Fruit fly (Drosophila melanogaster): ENCODE results near the gene CG11309.

CG11309 gene

DNA sequence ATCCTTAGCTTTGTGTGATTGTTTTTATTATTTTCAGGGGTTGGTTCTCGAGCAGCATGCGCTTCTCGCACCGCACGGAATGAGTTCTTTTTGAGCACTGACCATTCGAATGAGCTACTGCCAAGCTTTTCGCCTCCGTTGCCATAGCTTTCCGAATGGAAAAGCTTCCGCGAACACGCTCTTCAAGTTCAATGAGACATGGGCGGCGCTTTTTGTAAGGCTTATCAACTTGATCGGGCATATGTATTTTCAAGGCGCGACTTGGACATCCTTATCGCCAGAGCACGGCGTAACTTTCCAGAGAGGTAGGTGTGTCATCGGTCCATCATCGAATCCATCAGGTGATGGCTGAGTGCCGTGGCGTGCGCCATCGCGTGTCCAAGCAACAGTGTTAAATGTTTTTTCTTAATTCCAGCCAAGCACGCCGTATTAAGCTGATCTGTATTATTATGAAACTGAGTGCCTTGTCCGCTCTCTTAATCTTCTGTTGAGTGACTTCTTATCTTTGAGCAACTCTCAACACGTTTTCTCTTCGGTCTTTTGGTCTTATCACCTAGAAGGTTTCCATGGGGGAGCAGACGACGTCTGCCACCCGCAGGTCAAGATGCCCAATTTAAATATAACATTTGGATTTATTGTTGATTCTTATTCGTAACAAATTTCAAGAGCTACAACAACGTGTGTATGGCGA, 24.4 kb downstream of the CG11309 start, which contains the start of gene AcCoAS:
TSS of gene AcCoAS (minus strand) at position 368 of the 691 bp plus-strand sequence.
- TF ChIP-seq CG7101 (tag; optimal IDR thresholded peaks at IDR 0.05) (peak; percentile 72), kay (GFP tag; ENCODE audit: borderline replicate concordance) (peak; percentile 96), CG11617 (GFP tag; optimal IDR thresholded peaks at IDR 0.05) (peak; percentile 58), CG7045 (GFP tag; optimal IDR thresholded peaks at IDR 0.05) (peak; percentile 64), pad (GFP tag; optimal IDR thresholded peaks at IDR 0.05) (peak; percentile 51), CG5204 (GFP tag; optimal IDR thresholded peaks at IDR 0.05) (no peak), CG33017 (tag; optimal IDR thresholded peaks at IDR 0.05) (peak; percentile 84), tj (GFP tag; optimal IDR thresholded peaks at IDR 0.05) (peak; percentile 8), CG1620 (GFP tag; optimal IDR thresholded peaks at IDR 0.05) (peak; percentile 18), Clk (GFP tag; optimal IDR thresholded peaks at IDR 0.05) (no peak), Hr96 (GFP tag; optimal IDR thresholded peaks at IDR 0.05) (peak; percentile 45), bab1 (GFP tag; optimal IDR thresholded peaks at IDR 0.05) (peak; percentile 66), cic (GFP tag; optimal IDR thresholded peaks at IDR 0.05) (peak; percentile 87), Crg-1 (GFP tag; optimal IDR thresholded peaks at IDR 0.05) (peak; percentile 74), CG14711 (tag; optimal IDR thresholded peaks at IDR 0.05) (peak; percentile 51), toe (GFP tag; optimal IDR thresholded peaks at IDR 0.05) (no peak), CG12768 (GFP tag; optimal IDR thresholded peaks at IDR 0.05) (peak; percentile 81), Mnt (GFP tag; optimal IDR thresholded peaks at IDR 0.05) (peak; percentile 66), ovo (GFP tag; optimal IDR thresholded peaks at IDR 0.05) (no peak), cnc (optimal IDR thresholded peaks at IDR 0.05) (no peak)

DNA sequence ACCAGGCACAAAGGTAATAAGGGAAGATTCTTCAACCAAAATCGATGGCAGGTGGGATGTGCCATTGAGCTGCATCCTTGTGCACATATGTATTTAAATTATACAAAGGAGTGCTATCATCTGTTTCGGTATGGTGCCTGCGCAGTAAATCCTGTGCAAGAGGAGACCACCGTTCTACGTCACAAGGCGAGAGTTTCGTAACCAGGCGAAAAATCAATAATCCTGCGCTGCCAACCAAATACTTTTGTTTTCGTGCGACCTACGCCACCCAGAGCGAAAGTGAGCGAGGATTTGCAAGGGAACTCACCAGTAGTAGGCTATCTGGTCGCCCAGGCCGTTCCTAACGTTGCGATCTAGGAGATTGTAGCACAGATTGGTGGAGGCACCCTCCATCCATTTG, 25.3 kb downstream of the CG11309 start:
- no peak for TF ChIP-seq CG12768 (GFP tag; optimal IDR thresholded peaks at IDR 0.05)
- no peak for TF ChIP-seq CG11617 (GFP tag; optimal IDR thresholded peaks at IDR 0.05)
- TF ChIP-seq Mnt (GFP tag; optimal IDR thresholded peaks at IDR 0.05): no peak
- TF ChIP-seq CG33017 (tag; optimal IDR thresholded peaks at IDR 0.05): no peak
- no peak for TF ChIP-seq pad (GFP tag; optimal IDR thresholded peaks at IDR 0.05)
- TF ChIP-seq tj (GFP tag; optimal IDR thresholded peaks at IDR 0.05): no peak
- no peak for TF ChIP-seq Hr96 (GFP tag; optimal IDR thresholded peaks at IDR 0.05)
- TF ChIP-seq CG7045 (GFP tag; optimal IDR thresholded peaks at IDR 0.05): no peak
- TF ChIP-seq cnc (optimal IDR thresholded peaks at IDR 0.05): no peak
- TF ChIP-seq bab1 (GFP tag; optimal IDR thresholded peaks at IDR 0.05): no peak
- no peak for TF ChIP-seq cic (GFP tag; optimal IDR thresholded peaks at IDR 0.05)
- no peak for TF ChIP-seq CG1620 (GFP tag; optimal IDR thresholded peaks at IDR 0.05)
- no peak for TF ChIP-seq ovo (GFP tag; optimal IDR thresholded peaks at IDR 0.05)
- no peak for TF ChIP-seq kay (GFP tag; ENCODE audit: borderline replicate concordance)

DNA sequence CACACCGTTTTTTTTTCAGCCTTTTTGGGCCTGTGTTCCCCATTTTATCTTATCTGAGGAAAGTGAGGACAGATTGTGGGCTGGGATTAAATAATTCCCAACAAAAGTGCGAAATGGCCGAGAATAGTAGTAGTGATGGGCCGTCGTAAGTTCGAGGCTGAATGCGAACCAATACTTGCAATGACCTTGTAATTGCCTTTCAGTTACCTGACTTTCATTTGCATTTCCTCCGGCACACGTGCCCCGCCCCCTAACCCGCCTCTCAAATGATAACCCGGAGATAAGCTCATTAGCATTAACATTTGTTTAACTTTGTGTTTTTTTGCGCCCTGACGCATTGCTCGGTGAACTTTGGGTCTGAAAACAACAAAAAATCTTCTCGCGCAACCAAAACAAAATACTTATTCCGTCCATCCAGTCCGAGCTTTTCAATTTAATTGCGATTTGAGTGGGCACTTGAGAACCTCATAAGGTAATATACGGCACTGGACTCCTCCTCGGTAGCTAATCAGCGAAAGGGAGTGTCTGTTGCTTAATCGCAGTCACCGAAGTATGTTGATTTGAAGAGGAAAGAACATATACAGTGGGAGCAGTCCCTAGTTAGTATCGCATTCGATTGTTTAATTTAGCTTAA, 26.4 kb downstream of the CG11309 start:
- TF ChIP-seq CG12768 (GFP tag; optimal IDR thresholded peaks at IDR 0.05) (peak; percentile 56), cic (GFP tag; optimal IDR thresholded peaks at IDR 0.05) (peak; percentile 66), Mnt (GFP tag; optimal IDR thresholded peaks at IDR 0.05) (peak; percentile 24), bab1 (GFP tag; optimal IDR thresholded peaks at IDR 0.05) (no peak)

DNA sequence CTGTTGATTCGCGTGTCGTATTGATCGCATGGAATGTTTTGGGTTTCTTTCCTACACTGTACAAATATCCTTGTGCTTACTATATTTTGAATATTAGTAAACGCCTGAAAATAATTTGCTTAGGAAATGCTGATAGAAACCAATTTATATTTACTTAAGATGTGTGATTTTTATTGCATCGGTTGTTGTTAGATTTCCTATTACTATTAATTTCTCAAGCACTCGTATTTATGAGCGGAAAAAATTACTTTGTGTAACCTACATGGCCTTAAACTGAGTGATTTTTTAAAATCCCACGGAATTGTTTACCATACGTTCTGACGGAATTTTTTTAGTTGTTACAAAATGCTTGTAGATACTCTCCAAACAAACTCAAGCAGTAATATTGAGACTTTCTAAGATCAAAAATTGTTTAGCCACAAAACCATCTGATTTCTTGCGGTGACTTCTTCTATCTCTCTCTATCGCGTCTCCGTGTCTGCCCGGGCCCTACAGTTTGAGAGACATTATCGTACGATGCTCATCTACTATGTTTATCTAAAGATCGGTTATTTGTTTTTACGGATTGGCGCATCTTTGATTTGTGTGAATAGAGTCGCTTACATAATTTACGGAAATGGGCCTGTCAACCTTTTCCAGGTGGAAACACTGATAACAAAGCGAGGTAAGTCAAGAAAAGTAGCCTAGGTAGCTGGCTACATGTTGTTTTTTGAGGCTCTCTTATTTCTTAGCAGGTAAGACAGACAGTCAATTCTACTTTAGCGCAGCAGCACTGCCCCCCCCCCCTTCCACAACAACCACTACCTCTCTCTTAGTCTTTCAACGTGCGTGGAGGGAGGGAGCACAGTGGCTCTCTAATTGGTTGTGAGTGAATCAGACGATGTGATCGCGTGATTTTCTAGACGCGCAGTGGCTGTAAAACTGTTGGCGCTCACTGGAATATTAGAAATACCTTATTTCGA, 27.9 kb downstream of the CG11309 start:
- TF ChIP-seq kay (GFP tag; ENCODE audit: borderline replicate concordance) (no peak), CG12768 (GFP tag; optimal IDR thresholded peaks at IDR 0.05) (peak; percentile 62), Crg-1 (GFP tag; optimal IDR thresholded peaks at IDR 0.05) (no peak), Hr96 (GFP tag; optimal IDR thresholded peaks at IDR 0.05) (no peak), CG1620 (GFP tag; optimal IDR thresholded peaks at IDR 0.05) (peak; percentile 9), Clk (GFP tag; optimal IDR thresholded peaks at IDR 0.05) (no peak), tj (GFP tag; optimal IDR thresholded peaks at IDR 0.05) (peak; percentile 23), CG7101 (tag; optimal IDR thresholded peaks at IDR 0.05) (peak; percentile 52), bab1 (GFP tag; optimal IDR thresholded peaks at IDR 0.05) (peak; percentile 78), CG5204 (GFP tag; optimal IDR thresholded peaks at IDR 0.05) (no peak), CG33017 (tag; optimal IDR thresholded peaks at IDR 0.05) (no peak), CG14711 (tag; optimal IDR thresholded peaks at IDR 0.05) (peak; percentile 55), cic (GFP tag; optimal IDR thresholded peaks at IDR 0.05) (no peak), toe (GFP tag; optimal IDR thresholded peaks at IDR 0.05) (peak; percentile 28), CG11617 (GFP tag; optimal IDR thresholded peaks at IDR 0.05) (no peak), CG7045 (GFP tag; optimal IDR thresholded peaks at IDR 0.05) (peak; percentile 56), pad (GFP tag; optimal IDR thresholded peaks at IDR 0.05) (peak; percentile 46), ovo (GFP tag; optimal IDR thresholded peaks at IDR 0.05) (peak; percentile 46), Mnt (GFP tag; optimal IDR thresholded peaks at IDR 0.05) (no peak), cnc (optimal IDR thresholded peaks at IDR 0.05) (no peak)

DNA sequence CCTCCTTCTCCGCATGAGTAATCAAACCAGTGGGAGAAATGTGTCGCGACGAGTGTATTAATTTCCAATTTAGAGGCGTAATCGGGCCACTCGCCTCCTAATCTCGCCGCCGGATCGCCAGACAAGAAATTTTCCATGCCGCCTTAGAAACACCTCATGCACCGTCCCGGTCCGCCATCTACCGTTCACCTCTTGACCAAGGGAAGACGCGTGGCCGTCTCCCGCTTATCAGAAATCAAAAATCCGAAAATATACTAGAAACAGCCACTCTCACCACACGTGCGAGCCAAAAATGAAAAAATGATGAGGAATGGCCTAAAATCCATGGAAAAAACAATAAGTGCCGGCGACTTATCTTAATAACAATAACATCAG, 28.6 kb downstream of the CG11309 start:
- TF ChIP-seq CG12768 (GFP tag; optimal IDR thresholded peaks at IDR 0.05) (no peak), ovo (GFP tag; optimal IDR thresholded peaks at IDR 0.05) (no peak)
